Fruit fly (Drosophila melanogaster) whole organism, wandering third instar larva: ENCODE results near the gene CG13654.

ENCODE experiments used
- Abd-B ChIP-seq: fragments of >200 bp; optimal IDR thresholded peaks from 2 replicates; lab custom pipeline; 2017; ENCODE audit warnings: missing biosample characterization, missing genetic modification characterization
- CG32264 ChIP-seq: fragments of 200-800 bp; sonication (Bioruptor generic); optimal IDR thresholded peaks from 2 replicates; lab custom pipeline; 2016; ENCODE audit warnings: missing biosample characterization, missing genetic modification characterization
- CrebA ChIP-seq: fragments of 200-800 bp; sonication (Bioruptor generic); optimal IDR thresholded peaks from 2 replicates; lab custom pipeline; 2016; ENCODE audit warnings: missing biosample characterization, mild to moderate bottlenecking, missing genetic modification characterization, borderline replicate concordance
- Dfd ChIP-seq: fragments of >200 bp; optimal IDR thresholded peaks from 2 replicates; lab custom pipeline; 2017; ENCODE audit warnings: missing biosample characterization, missing genetic modification characterization
- Dif ChIP-seq: fragments of 200-275, 200-300 bp; sonication (Bioruptor generic); optimal IDR thresholded peaks from 2 replicates; lab custom pipeline; 2018; ENCODE audit warnings: missing biosample characterization, missing genetic modification characterization; ENCODE audit not compliant: partially characterized antibody
- GATAd ChIP-seq: sonication (Bioruptor generic); optimal IDR thresholded peaks from 2 replicates; lab custom pipeline; 2016; ENCODE audit warnings: missing biosample characterization, missing genetic modification characterization
- HLH106 ChIP-seq: fragments of 200-800 bp; optimal IDR thresholded peaks from 3 replicates; lab custom pipeline; 2019; ENCODE audit warnings: missing biosample characterization, mild to moderate bottlenecking, missing genetic modification characterization, moderate library complexity
- Hnf4 ChIP-seq: fragments of 200-800 bp; sonication (Bioruptor generic); optimal IDR thresholded peaks from 2 replicates; lab custom pipeline; 2016; ENCODE audit warnings: missing biosample characterization, mild to moderate bottlenecking, missing genetic modification characterization
- Hr78 ChIP-seq: fragments of >200 bp; optimal IDR thresholded peaks from 2 replicates; lab custom pipeline; 2017; ENCODE audit warnings: missing biosample characterization, missing genetic modification characterization
- Hr83 ChIP-seq: fragments of 200-300 bp; sonication (Bioruptor generic); optimal IDR thresholded peaks from 2 replicates; lab custom pipeline; 2016; ENCODE audit warnings: missing biosample characterization, mild to moderate bottlenecking, missing genetic modification characterization, moderate library complexity; ENCODE audit not compliant: poor library complexity, severe bottlenecking
- Jra ChIP-seq: sonication (Bioruptor generic); optimal IDR thresholded peaks from 2 replicates; lab custom pipeline; 2016; ENCODE audit warnings: missing biosample characterization, missing genetic modification characterization
- N ChIP-seq: fragments of >200 bp; optimal IDR thresholded peaks from 2 replicates; lab custom pipeline; 2018; ENCODE audit warnings: missing biosample characterization, missing external identifiers, missing genetic modification characterization
- OdsH ChIP-seq: fragments of 200-800 bp; sonication (Bioruptor generic); optimal IDR thresholded peaks from 2 replicates; lab custom pipeline; 2016; ENCODE audit warnings: missing biosample characterization, mild to moderate bottlenecking, missing genetic modification characterization
- Sp1 ChIP-seq: fragments of 200-800 bp; sonication (Bioruptor generic); optimal IDR thresholded peaks from 3 replicates; lab custom pipeline; 2019; ENCODE audit warnings: missing biosample characterization, mild to moderate bottlenecking, missing genetic modification characterization, moderate library complexity
- Vsx2 ChIP-seq: fragments of 200-300, 225-300 bp; sonication (Bioruptor generic); optimal IDR thresholded peaks from 2 replicates; lab custom pipeline; 2018; ENCODE audit warnings: missing biosample characterization, missing genetic modification characterization; ENCODE audit not compliant: partially characterized antibody
- brk ChIP-seq: fragments of 200-800 bp; sonication (Bioruptor generic); optimal IDR thresholded peaks from 2 replicates; lab custom pipeline; 2016; ENCODE audit warnings: missing biosample characterization, mild to moderate bottlenecking, missing genetic modification characterization
- dl ChIP-seq, 2 experiments: fragments of 175-275, 200-275 bp in 1 of 2; fragments of 200-275 bp in 1 of 2; sonication (Bioruptor generic); optimal IDR thresholded peaks; lab custom pipeline; 2018; ENCODE audit warnings: mild to moderate bottlenecking in 2 of 2, missing biosample characterization in 2 of 2, missing genetic modification characterization in 2 of 2, moderate library complexity in 2 of 2; ENCODE audit not compliant: partially characterized antibody in 2 of 2, insufficient read depth in 1 of 2
- dmrt93B ChIP-seq: fragments of 200-800 bp; sonication (Bioruptor generic); optimal IDR thresholded peaks from 2 replicates; lab custom pipeline; 2018; ENCODE audit warnings: missing biosample characterization, mild to moderate bottlenecking, missing genetic modification characterization
- dsf ChIP-seq: sonication (Bioruptor generic); optimal IDR thresholded peaks from 2 replicates; lab custom pipeline; 2016; ENCODE audit warnings: missing biosample characterization, missing genetic modification characterization, borderline replicate concordance
- ey ChIP-seq: fragments of 200-800 bp; sonication (Bioruptor generic); optimal IDR thresholded peaks from 2 replicates; lab custom pipeline; 2016; ENCODE audit warnings: missing biosample characterization, missing genetic modification characterization
- foxo ChIP-seq, 2 experiments: fragments of 200-800 bp; sonication (Bioruptor generic); optimal IDR thresholded peaks; 2 replicates in 1 of 2; 3 replicates in 1 of 2; lab custom pipeline; 2016 to 2017; ENCODE audit warnings: missing biosample characterization in 2 of 2, missing genetic modification characterization in 2 of 2
- jim ChIP-seq: fragments of 175-275, 200-325 bp; sonication (Bioruptor generic); optimal IDR thresholded peaks from 2 replicates; lab custom pipeline; 2016; ENCODE audit warnings: missing biosample characterization, mild to moderate bottlenecking, missing genetic modification characterization
- lola ChIP-seq: fragments of >200 bp; optimal IDR thresholded peaks from 2 replicates; lab custom pipeline; 2017; ENCODE audit warnings: missing biosample characterization, missing genetic modification characterization
- pan ChIP-seq: fragments of >200 bp; optimal IDR thresholded peaks from 2 replicates; lab custom pipeline; 2017
- psq ChIP-seq: fragments of 200-800 bp; sonication (Bioruptor generic); optimal IDR thresholded peaks from 3 replicates; lab custom pipeline; 2017; ENCODE audit warnings: missing biosample characterization, mild to moderate bottlenecking, missing genetic modification characterization, moderate library complexity
- rgr ChIP-seq: fragments of 200-800 bp; sonication (Bioruptor generic); optimal IDR thresholded peaks from 3 replicates; lab custom pipeline; 2016; ENCODE audit warnings: missing biosample characterization, mild to moderate bottlenecking, missing genetic modification characterization
- sage ChIP-seq: fragments of 200-800 bp; sonication (Bioruptor generic); optimal IDR thresholded peaks from 2 replicates; lab custom pipeline; 2016; ENCODE audit warnings: missing biosample characterization, mild to moderate bottlenecking, missing genetic modification characterization
- tai ChIP-seq: sonication (Bioruptor generic); optimal IDR thresholded peaks from 2 replicates; lab custom pipeline; 2016; ENCODE audit warnings: missing biosample characterization, missing genetic modification characterization
- usp ChIP-seq: fragments of >200 bp; optimal IDR thresholded peaks from 2 replicates; lab custom pipeline; 2017; ENCODE audit warnings: missing biosample characterization, missing genetic modification characterization

CG13654 gene

dm6 chr3R:25215997-25216396, 16.4 kb downstream of the CG13654 start, which contains the start of gene CG31106:
CG31106 (plus strand) TSS chr3R:25216297.
- no peak for TF ChIP-seq tai (GFP tag; lab: Kevin White, UChicago)
- TF ChIP-seq jim = no peak
- no peak for TF ChIP-seq Hr83
- no peak for TF ChIP-seq pan (lab: Kevin White, UChicago)
- no peak for TF ChIP-seq foxo (GFP tag; optimal IDR thresholded peaks at IDR 0.05; lab: Kevin White, UChicago)
- no peak for TF ChIP-seq CG32264 (GFP tag; lab: Kevin White, UChicago)
- TF ChIP-seq Sp1 = no peak
- TF ChIP-seq dsf (GFP tag; lab: Kevin White, UChicago) = no peak
- TF ChIP-seq CrebA (GFP tag; lab: Kevin White, UChicago) = no peak
- no peak for TF ChIP-seq sage (GFP tag; lab: Kevin White, UChicago)
- TF ChIP-seq ey = no peak
- TF ChIP-seq rgr = no peak
- TF ChIP-seq Abd-B (GFP tag; lab: Kevin White, UChicago) = no peak
- no peak for TF ChIP-seq Dfd
- TF ChIP-seq OdsH = no peak
- TF ChIP-seq lola (GFP tag; lab: Kevin White, UChicago) = no peak
- TF ChIP-seq dmrt93B (GFP tag; lab: Kevin White, UChicago) = no peak
- TF ChIP-seq, all 38 proteins: peak for 0

- TF ChIP-seq CrebA (GFP tag; lab: Kevin White, UChicago) = no peak
- TF ChIP-seq lola (GFP tag; lab: Kevin White, UChicago) = no peak
- TF ChIP-seq Hnf4 (GFP tag; lab: Kevin White, UChicago) = no peak
- no peak for TF ChIP-seq rgr
- TF ChIP-seq foxo (GFP tag; optimal IDR thresholded peaks at IDR 0.05; lab: Kevin White, UChicago) = no peak
- no peak for TF ChIP-seq Sp1
- TF ChIP-seq usp (GFP tag; lab: Kevin White, UChicago) = no peak
- no peak for TF ChIP-seq dsf (GFP tag; lab: Kevin White, UChicago)
- TF ChIP-seq psq (GFP tag; lab: Kevin White, UChicago) = no peak
- TF ChIP-seq Vsx2 (GFP tag; lab: Kevin White, UChicago) = no peak
- TF ChIP-seq brk = no peak
- no peak for TF ChIP-seq sage (GFP tag; lab: Kevin White, UChicago)
- no peak for TF ChIP-seq OdsH
- TF ChIP-seq N (GFP tag; lab: Kevin White, UChicago) = no peak
- no peak for TF ChIP-seq Jra (GFP tag; lab: Kevin White, UChicago)
- TF ChIP-seq Hr78 (GFP tag; lab: Kevin White, UChicago) = no peak
- TF ChIP-seq Dif (GFP tag; lab: Kevin White, UChicago) = no peak
These were observed 19.4 kb downstream of the CG13654 start, which contains the start of gene CG31103 for dm6 chr3R:25219018-25219417. CG31103 (plus strand) TSS chr3R:25219318.

dm6 chr3R:25221203-25221807, 21.7 kb downstream of the CG13654 start, which contains the start of gene Alg9:
Alg9 (plus strand) TSS chr3R:25221589.
- TF ChIP-seq Hr83 (peak; percentile 71), ey (no peak), Dif (GFP tag; lab: Kevin White, UChicago) (no peak), dl (GFP tag; optimal IDR thresholded peaks at IDR 0.05; lab: Kevin White, UChicago; ENCODE audit: insufficient read depth in 1 of 2, partially characterized antibody in 2 of 2) (no peak), N (GFP tag; lab: Kevin White, UChicago) (peak; percentile 92), Hr78 (GFP tag; lab: Kevin White, UChicago) (peak; percentile 47)
- TF ChIP-seq, all 38 proteins: peak for 3

- TF ChIP-seq CrebA (GFP tag; lab: Kevin White, UChicago) (no peak), Hnf4 (GFP tag; lab: Kevin White, UChicago) (no peak), lola (GFP tag; lab: Kevin White, UChicago) (no peak), GATAd (no peak), Vsx2 (GFP tag; lab: Kevin White, UChicago) (no peak), usp (GFP tag; lab: Kevin White, UChicago) (no peak), sage (GFP tag; lab: Kevin White, UChicago) (no peak), HLH106 (no peak)
These were observed 25.9 kb downstream of the CG13654 start for dm6 chr3R:25225483-25225882.
